Fruit fly (Drosophila melanogaster): ENCODE data around the gene sturkopf.

sturkopf gene

dm6 chr3L:1349397-1349796 is 36.2 kb upstream of the sturkopf start (continued):
- TF ChIP-seq Six4 (GFP tag; optimal IDR thresholded peaks at IDR 0.05), result no peak
- TF ChIP-seq CG2202 (tag; optimal IDR thresholded peaks at IDR 0.05), result no peak
- TF ChIP-seq CG12391 (tag; optimal IDR thresholded peaks at IDR 0.05), result no peak
- TF ChIP-seq Atf6 (GFP tag; IDR thresholded peaks at IDR 0.05), result no peak
- no peak for TF ChIP-seq Jarid2 (GFP tag; optimal IDR thresholded peaks at IDR 0.05)
- TF ChIP-seq GATAe (GFP tag; conservative IDR thresholded peaks at IDR 0.05), result no peak
- TF ChIP-seq CG15601 (tag; optimal IDR thresholded peaks at IDR 0.05), result no peak
- no peak for TF ChIP-seq Sry-β (GFP tag; optimal IDR thresholded peaks at IDR 0.05)
- TF ChIP-seq zfh1 (GFP tag; IDR thresholded peaks at IDR 0.05), result no peak
- no peak for TF ChIP-seq CG1529 (GFP tag; optimal IDR thresholded peaks at IDR 0.05)
- TF ChIP-seq Med (GFP tag), result peak; percentile 64
- no peak for TF ChIP-seq Sry-δ (GFP tag; optimal IDR thresholded peaks at IDR 0.05)
- TF ChIP-seq Nf-YA (GFP tag; IDR thresholded peaks at IDR 0.05), result no peak
- TF ChIP-seq tio (GFP tag; optimal IDR thresholded peaks at IDR 0.05), result no peak
- no peak for TF ChIP-seq CG12155 (GFP tag; optimal IDR thresholded peaks at IDR 0.05)
- TF ChIP-seq knrl (GFP tag; IDR thresholded peaks at IDR 0.05; ENCODE audit: partially characterized antibody), result no peak
- no peak for TF ChIP-seq CG8478 (optimal IDR thresholded peaks at IDR 0.05)
- TF ChIP-seq Myb (GFP tag; optimal IDR thresholded peaks at IDR 0.05), result no peak
- TF ChIP-seq CG5953 (GFP tag; IDR thresholded peaks at IDR 0.05), result no peak
- no peak for TF ChIP-seq CG13775 (GFP tag; optimal IDR thresholded peaks at IDR 0.05)
- 0 out of 3 replicates have a peak, but pooled peaks have one; percentile 2 for TF ChIP-seq ase (GFP tag; IDR thresholded peaks at IDR 0.05)
- no peak for TF ChIP-seq CG4730 (GFP tag; IDR thresholded peaks at IDR 0.05)
- TF ChIP-seq gt (GFP tag; IDR thresholded peaks at IDR 0.05), result no peak
- no peak for TF ChIP-seq CG18599 (GFP tag; optimal IDR thresholded peaks at IDR 0.05)
- no peak for TF ChIP-seq CG6654 (GFP tag; optimal IDR thresholded peaks at IDR 0.05)
- no peak for TF ChIP-seq HmgD (GFP tag; optimal IDR thresholded peaks at IDR 0.05)
- no peak for TF ChIP-seq vfl (GFP tag; optimal IDR thresholded peaks at IDR 0.05)
- no peak for TF ChIP-seq cwo (GFP tag; optimal IDR thresholded peaks at IDR 0.05)
- TF ChIP-seq Bteb2 (GFP tag; optimal IDR thresholded peaks at IDR 0.05), result no peak
- no peak for TF ChIP-seq CG11247 (GFP tag; IDR thresholded peaks at IDR 0.05)
- no peak for TF ChIP-seq CG4707 (GFP tag; optimal IDR thresholded peaks at IDR 0.05)
- TF ChIP-seq crp (GFP tag; optimal IDR thresholded peaks at IDR 0.05), result no peak
- peak; percentile 71 for TF ChIP-seq ewg (GFP tag; optimal IDR thresholded peaks at IDR 0.05)
- TF ChIP-seq CG13287 (GFP tag; IDR thresholded peaks at IDR 0.05; ENCODE audit: partially characterized antibody), result no peak
- TF ChIP-seq zfh2 (GFP tag; optimal IDR thresholded peaks at IDR 0.05), result no peak
- TF ChIP-seq eve (GFP tag; optimal IDR thresholded peaks at IDR 0.05), result no peak
- no peak for TF ChIP-seq CG10431 (GFP tag; optimal IDR thresholded peaks at IDR 0.05)
- TF ChIP-seq kni (GFP tag; optimal IDR thresholded peaks at IDR 0.05), result peak; percentile 21
- TF ChIP-seq ind (GFP tag; optimal IDR thresholded peaks at IDR 0.05), result no peak
- TF ChIP-seq Chrac-16 (GFP tag; optimal IDR thresholded peaks at IDR 0.05), result no peak
- TF ChIP-seq CG17912 (GFP tag; optimal IDR thresholded peaks at IDR 0.05), result no peak

DNA sequence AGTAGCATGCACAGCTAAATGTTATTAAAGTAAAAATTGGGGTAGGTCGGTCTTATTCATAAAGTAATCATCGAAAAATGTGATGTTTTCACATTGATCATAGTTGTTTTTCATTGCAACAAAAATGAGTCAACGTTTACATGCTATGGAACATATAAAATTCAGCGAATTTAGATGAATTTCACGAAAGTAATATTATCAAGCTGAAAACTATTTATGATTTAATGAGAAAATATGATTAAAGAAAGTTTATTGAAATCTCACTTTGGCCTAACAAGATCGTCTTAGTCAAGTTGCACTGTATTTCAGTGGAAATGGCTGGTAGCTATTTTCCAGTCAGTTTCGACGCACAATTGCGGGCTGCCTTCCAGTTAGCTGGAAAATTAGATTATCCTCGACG is 35.8 kb upstream of the sturkopf start:
- no peak for TF ChIP-seq CG12942 (GFP tag; optimal IDR thresholded peaks at IDR 0.05)
- peak; percentile 80 for TF ChIP-seq sens (GFP tag)
- no peak for TF ChIP-seq lmd (GFP tag; IDR thresholded peaks at IDR 0.05)
- TF ChIP-seq Ssrp (tag; optimal IDR thresholded peaks at IDR 0.05), result peak; percentile 29
- peak; percentile 81 for TF ChIP-seq grau (tag; optimal IDR thresholded peaks at IDR 0.05)
- TF ChIP-seq tio (GFP tag; optimal IDR thresholded peaks at IDR 0.05), result peak; percentile 30
- TF ChIP-seq ase (GFP tag; IDR thresholded peaks at IDR 0.05), result peak; percentile 6; the same call in 1 of the 3 replicates
- no peak for TF ChIP-seq CG11398 (GFP tag; optimal IDR thresholded peaks at IDR 0.05)
- TF ChIP-seq row (GFP tag; IDR thresholded peaks at IDR 0.05), result peak; percentile 39; the same call in 2 of the 3 replicates
- TF ChIP-seq ara (GFP tag; IDR thresholded peaks at IDR 0.05), result 0 out of 2 replicates have a peak, but pooled peaks have one; percentile 29
- peak; percentile 21 for TF ChIP-seq gem (tag; optimal IDR thresholded peaks at IDR 0.05)
- peak in 1 of 3 experiments; percentile 14 for TF ChIP-seq lola (GFP tag; optimal IDR thresholded peaks at IDR 0.05)

Data from whole organism, embryonic.